Worm (Caenorhabditis elegans) whole organism, late embryonic: ENCODE measurements around the gene sgk-1.

Source experiments
- C08G9.2 ChIP-seq: sonication (generic microtip); optimal IDR thresholded peaks from 2 replicates; lab custom pipeline; 2016; ENCODE audit warnings: mild to moderate bottlenecking, missing genetic modification characterization, moderate library complexity, missing compliant biosample characterization
- K02D7.2 ChIP-seq: sonication (generic microtip); optimal IDR thresholded peaks from 2 replicates; lab custom pipeline; 2017; ENCODE audit warnings: mild to moderate bottlenecking, missing genetic modification characterization, missing compliant biosample characterization
- K09A11.1 ChIP-seq: sonication (generic microtip); optimal IDR thresholded peaks from 2 replicates; lab custom pipeline; 2017; ENCODE audit warnings: antibody characterized with exemption, mild to moderate bottlenecking, missing genetic modification characterization, missing compliant biosample characterization; ENCODE audit not compliant: insufficient read depth
- Y22D7AL.16 ChIP-seq: sonication (generic microtip); optimal IDR thresholded peaks from 2 replicates; lab custom pipeline; 2016; ENCODE audit warnings: missing genetic modification characterization, missing compliant biosample characterization
- ahr-1 ChIP-seq: sonication (generic microtip); optimal IDR thresholded peaks from 2 replicates; lab custom pipeline; 2016; ENCODE audit warnings: missing genetic modification characterization, missing compliant biosample characterization
- ceh-14 ChIP-seq: sonication (generic microtip); optimal IDR thresholded peaks from 2 replicates; lab custom pipeline; 2016; ENCODE audit warnings: missing genotype, missing genetic modification characterization, missing compliant biosample characterization
- ceh-18 ChIP-seq: sonication (generic microtip); optimal IDR thresholded peaks from 2 replicates; lab custom pipeline; 2016; ENCODE audit warnings: missing genetic modification characterization, missing compliant biosample characterization
- ceh-2 ChIP-seq: sonication (generic microtip); optimal IDR thresholded peaks from 2 replicates; lab custom pipeline; 2016; ENCODE audit warnings: missing genotype, missing genetic modification characterization, missing compliant biosample characterization
- ceh-22 ChIP-seq: sonication (generic microtip); optimal IDR thresholded peaks from 2 replicates; lab custom pipeline; 2017; ENCODE audit warnings: missing biosample characterization, missing genetic modification characterization
- ceh-24 ChIP-seq: sonication (generic microtip); optimal IDR thresholded peaks from 2 replicates; lab custom pipeline; 2016; ENCODE audit warnings: mild to moderate bottlenecking, missing genetic modification characterization, missing compliant biosample characterization
- ceh-34 ChIP-seq: sonication (generic microtip); optimal IDR thresholded peaks from 2 replicates; lab custom pipeline; 2016; ENCODE audit warnings: mild to moderate bottlenecking, missing genetic modification characterization, missing compliant biosample characterization
- ceh-45 ChIP-seq: fragments of 200-800 bp; sonication (Bioruptor generic); IDR thresholded peaks from 2 replicates; pipeline ENCODE4 v1.3.6; 2022; ENCODE audit warnings: missing genetic modification reagents, missing genetic modification characterization, missing compliant biosample characterization
- dmd-4 ChIP-seq: sonication (generic microtip); optimal IDR thresholded peaks from 2 replicates; lab custom pipeline; 2016; ENCODE audit warnings: borderline replicate concordance, missing genetic modification characterization, missing compliant biosample characterization
- dve-1 ChIP-seq: sonication (generic microtip); optimal IDR thresholded peaks from 2 replicates; lab custom pipeline; 2017; ENCODE audit warnings: antibody characterized with exemption, mild to moderate bottlenecking, missing genetic modification characterization, missing compliant biosample characterization
- elt-4 ChIP-seq: sonication (generic microtip); optimal IDR thresholded peaks from 2 replicates; lab custom pipeline; 2016; ENCODE audit warnings: missing genetic modification characterization, missing compliant biosample characterization
- ets-4 ChIP-seq: sonication (generic microtip); optimal IDR thresholded peaks from 2 replicates; lab custom pipeline; 2016; ENCODE audit warnings: missing genetic modification characterization, missing compliant biosample characterization
- fkh-10 ChIP-seq: fragments of 150-350 bp; optimal IDR thresholded peaks from 2 replicates; lab custom pipeline; 2014; ENCODE audit warnings: missing biosample characterization, missing genetic modification reagents, missing genetic modification characterization
- gmeb-2 ChIP-seq: sonication (generic microtip); optimal IDR thresholded peaks from 2 replicates; lab custom pipeline; 2016; ENCODE audit warnings: missing genetic modification characterization, inconsistent platforms, missing compliant biosample characterization
- hlh-15 ChIP-seq: sonication (generic microtip); optimal IDR thresholded peaks from 2 replicates; lab custom pipeline; 2016; ENCODE audit warnings: missing genetic modification characterization, missing compliant biosample characterization
- hlh-30 ChIP-seq: sonication (generic microtip); optimal IDR thresholded peaks from 2 replicates; lab custom pipeline; 2017; ENCODE audit warnings: antibody characterized with exemption, missing genetic modification characterization, missing compliant biosample characterization; ENCODE audit not compliant: insufficient read depth
- hlh-6 ChIP-seq: sonication (generic microtip); optimal IDR thresholded peaks from 2 replicates; lab custom pipeline; 2016; ENCODE audit warnings: missing genotype, missing genetic modification characterization, missing compliant biosample characterization
- lin-11 ChIP-seq: fragments of 200-800 bp; sonication (Bioruptor generic); optimal IDR thresholded peaks from 2 replicates; lab custom pipeline; 2018; ENCODE audit warnings: mild to moderate bottlenecking, missing genetic modification characterization, missing compliant biosample characterization
- madf-2 ChIP-seq: sonication (generic microtip); optimal IDR thresholded peaks from 2 replicates; lab custom pipeline; 2017; ENCODE audit warnings: missing genetic modification characterization, missing compliant biosample characterization
- mec-3 ChIP-seq: sonication (generic microtip); optimal IDR thresholded peaks from 2 replicates; lab custom pipeline; 2016; ENCODE audit warnings: borderline replicate concordance, missing genetic modification characterization, missing compliant biosample characterization
- nfya-1 ChIP-seq: sonication (generic microtip); optimal IDR thresholded peaks from 2 replicates; lab custom pipeline; 2017; ENCODE audit warnings: missing genetic modification characterization, mild to moderate bottlenecking, missing compliant biosample characterization, antibody characterized with exemption, moderate library complexity
- npax-4 ChIP-seq: sonication (generic microtip); optimal IDR thresholded peaks from 2 replicates; lab custom pipeline; 2016; ENCODE audit warnings: missing genetic modification characterization, missing compliant biosample characterization
- pros-1 ChIP-seq: fragments of 150-350 bp; optimal IDR thresholded peaks from 2 replicates; lab custom pipeline; 2014; ENCODE audit warnings: missing biosample characterization, missing genetic modification reagents, missing genetic modification characterization
- ref-2 ChIP-seq: sonication (generic microtip); optimal IDR thresholded peaks from 2 replicates; lab custom pipeline; 2016; ENCODE audit warnings: missing genetic modification characterization, missing compliant biosample characterization
- rnt-1 ChIP-seq: sonication (generic microtip); optimal IDR thresholded peaks from 2 replicates; lab custom pipeline; 2016; ENCODE audit warnings: missing genetic modification characterization, missing compliant biosample characterization
- sdc-2 ChIP-seq: sonication (generic microtip); optimal IDR thresholded peaks from 2 replicates; lab custom pipeline; 2016; ENCODE audit warnings: missing genotype, missing genetic modification characterization, missing compliant biosample characterization
- sox-2 ChIP-seq: fragments of 200-800 bp; sonication (Bioruptor generic); IDR thresholded peaks from 2 replicates; pipeline ENCODE4 v1.3.6; 2022; ENCODE audit warnings: missing genetic modification reagents, missing genetic modification characterization, missing compliant biosample characterization
- tbx-2 ChIP-seq: sonication (generic microtip); optimal IDR thresholded peaks from 2 replicates; lab custom pipeline; 2016; ENCODE audit warnings: missing genetic modification characterization, missing compliant biosample characterization
- ttx-3 ChIP-seq: sonication (generic microtip); optimal IDR thresholded peaks from 2 replicates; lab custom pipeline; 2016; ENCODE audit warnings: missing genetic modification reagents, missing genetic modification characterization, missing compliant biosample characterization
- unc-86 ChIP-seq: sonication (generic microtip); optimal IDR thresholded peaks from 2 replicates; lab custom pipeline; 2016; ENCODE audit warnings: missing genetic modification characterization, missing compliant biosample characterization

The sgk-1 gene

ce11 chrX:16298173-16298572, 36.3 kb upstream of the sgk-1 start (continued):
- TF ChIP-seq lin-11 (peak; percentile 8), ets-4 (tag; lab: Kevin White, UChicago) (peak; percentile 16), nfya-1 (peak; percentile 29), hlh-15 (peak; percentile 22), unc-86 (tag; lab: Kevin White, UChicago) (no peak), npax-4 (tag; lab: Kevin White, UChicago) (peak; percentile 24), ahr-1 (tag; lab: Kevin White, UChicago) (no peak), ref-2 (tag; lab: Kevin White, UChicago) (no peak)

DNA sequence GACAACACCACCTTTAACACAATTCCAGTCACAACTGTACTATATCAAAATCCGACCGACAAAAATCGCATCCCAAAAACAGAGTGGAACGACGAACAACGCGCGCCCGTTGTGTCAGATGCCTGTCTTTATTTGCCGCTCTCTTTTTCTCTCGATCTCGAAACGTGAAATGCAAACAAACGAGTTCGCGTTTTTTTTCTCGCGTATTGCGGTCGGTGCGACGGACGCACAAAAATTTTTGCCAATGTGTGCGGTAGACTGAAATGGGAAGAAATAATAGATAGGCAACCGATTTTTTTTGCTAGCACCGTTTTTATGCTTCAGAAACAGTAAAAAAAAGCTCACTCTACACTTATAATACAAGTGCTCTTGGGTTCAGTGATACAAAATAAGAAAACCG, 35.2 kb upstream of the sgk-1 start:
- TF ChIP-seq unc-86 (tag; lab: Kevin White, UChicago) (no peak), mec-3 (tag; lab: Kevin White, UChicago) (no peak), ceh-34 (tag; lab: Kevin White, UChicago) (no peak), ttx-3 (tag; lab: Kevin White, UChicago) (no peak), sox-2 (GFP tag; lab: Robert Waterston, UW) (no peak), lin-11 (no peak), K09A11.1 (tag; lab: Kevin White, UChicago) (no peak), rnt-1 (tag; lab: Kevin White, UChicago) (no peak), pros-1 (tag; lab: Kevin White, UChicago) (no peak), ceh-18 (tag; lab: Kevin White, UChicago) (no peak), dmd-4 (tag; lab: Kevin White, UChicago) (no peak), npax-4 (tag; lab: Kevin White, UChicago) (no peak), fkh-10 (GFP tag; lab: Kevin White, UChicago) (no peak), K02D7.2 (no peak), ceh-2 (no peak), sdc-2 (tag; lab: Kevin White, UChicago) (no peak), ets-4 (tag; lab: Kevin White, UChicago) (no peak), tbx-2 (tag; lab: Kevin White, UChicago) (no peak)

DNA sequence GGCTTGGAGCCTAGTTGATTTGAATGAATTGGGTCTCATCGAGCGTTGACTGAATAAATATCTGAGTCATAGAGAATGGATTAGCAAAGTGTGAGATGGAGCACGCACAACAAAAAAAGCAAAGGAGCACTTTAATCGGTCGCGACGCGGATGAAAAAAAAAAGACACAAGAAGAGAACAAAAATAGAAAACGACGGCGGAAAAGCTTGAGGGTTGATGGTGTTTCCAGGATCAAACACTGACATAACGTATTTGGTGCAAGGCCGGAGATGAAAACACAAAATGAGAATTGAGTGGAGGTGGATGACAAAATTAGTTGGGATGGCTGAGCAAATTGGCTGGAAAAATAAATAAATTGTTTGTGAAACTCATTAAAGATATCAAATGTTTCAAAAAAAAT, 31.0 kb upstream of the sgk-1 start, which contains the start of gene F52E10.4:
Gene F52E10.4, minus strand, starts transcription at position 101 of the 400 bp plus-strand sequence.
- TF ChIP-seq fkh-10 (GFP tag; lab: Kevin White, UChicago) (no peak), ceh-14 (tag; lab: Kevin White, UChicago) (no peak), ets-4 (tag; lab: Kevin White, UChicago) (no peak), C08G9.2 (tag; lab: Kevin White, UChicago) (no peak), elt-4 (tag; lab: Kevin White, UChicago) (no peak), dve-1 (no peak), K02D7.2 (no peak), unc-86 (tag; lab: Kevin White, UChicago) (no peak), Y22D7AL.16 (tag; lab: Kevin White, UChicago) (no peak), madf-2 (tag; lab: Kevin White, UChicago) (no peak), hlh-30 (tag; lab: Kevin White, UChicago) (no peak), ceh-24 (tag; lab: Kevin White, UChicago) (no peak), ceh-45 (GFP tag; lab: Robert Waterston, UW) (no peak), gmeb-2 (tag; lab: Kevin White, UChicago) (no peak), hlh-6 (tag; lab: Kevin White, UChicago) (no peak)

DNA sequence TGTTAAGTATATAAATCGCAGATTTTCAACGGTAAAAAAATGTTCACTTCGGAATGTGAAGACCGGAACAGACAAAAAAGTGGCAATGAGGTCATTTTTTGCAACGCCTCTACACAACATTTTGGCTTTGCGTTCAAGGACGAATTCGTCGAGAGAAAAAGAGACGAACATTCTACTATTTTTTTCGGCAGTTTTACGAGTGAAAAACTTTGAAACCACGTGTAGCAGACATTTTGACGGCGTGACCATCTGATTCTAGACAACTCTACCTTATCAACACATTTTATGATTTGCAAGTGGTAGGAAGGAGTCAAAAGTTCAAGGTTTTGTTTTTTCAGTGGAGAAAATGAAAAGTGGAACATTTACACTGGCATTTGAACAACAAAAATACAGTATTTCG, 28.6 kb upstream of the sgk-1 start:
- no peak for TF ChIP-seq sox-2 (GFP tag; lab: Robert Waterston, UW)
- TF ChIP-seq ceh-22 (tag; lab: Kevin White, UChicago): no peak
- TF ChIP-seq ref-2 (tag; lab: Kevin White, UChicago): no peak
- TF ChIP-seq madf-2 (tag; lab: Kevin White, UChicago): no peak
- no peak for TF ChIP-seq hlh-15
